4 worm cellular contexts compared by ENCODE assay signal in genomic region chrIV:9316068-9316681, ce11.
TF ChIP-seq lines count a peak whose summit lies in the region.

TSS of gene F49C12.9 (minus strand) at chrIV:9316215.
TSS of gene rpn-7 (plus strand) at chrIV:9316631.

TF ChIP-seq in whole organism, L2 larva, 48 proteins besides CTCF, POLR2A, EP300 and RAD21 (continues in another document):
- TF ChIP-seq Y55F3AM.14 (GFP tag; optimal IDR thresholded peaks at IDR 0.05; lab: Kevin White, UChicago) (no peak), nhr-237 (tag; optimal IDR thresholded peaks at IDR 0.05; lab: Kevin White, UChicago) (no peak), nhr-10 (tag; optimal IDR thresholded peaks at IDR 0.05; lab: Kevin White, UChicago) (no peak), nhr-77 (tag; optimal IDR thresholded peaks at IDR 0.05; lab: Kevin White, UChicago) (no peak), ztf-4 (tag; optimal IDR thresholded peaks at IDR 0.05; lab: Kevin White, UChicago) (no peak), peb-1 (tag; optimal IDR thresholded peaks at IDR 0.05; lab: Kevin White, UChicago) (no peak), crh-2 (tag; optimal IDR thresholded peaks at IDR 0.05; lab: Kevin White, UChicago) (peak; percentile 5), mdl-1 (tag; optimal IDR thresholded peaks at IDR 0.05; lab: Kevin White, UChicago) (no peak), nhr-25 (tag; optimal IDR thresholded peaks at IDR 0.05; lab: Kevin White, UChicago) (no peak), lin-13 (GFP tag; optimal IDR thresholded peaks at IDR 0.05; lab: Kevin White, UChicago) (no peak), ceh-16 (tag; optimal IDR thresholded peaks at IDR 0.05; lab: Kevin White, UChicago) (no peak), elt-1 (tag; optimal IDR thresholded peaks at IDR 0.05; lab: Kevin White, UChicago) (no peak), unc-39 (tag; optimal IDR thresholded peaks at IDR 0.05; lab: Kevin White, UChicago) (no peak), blmp-1 (tag; optimal IDR thresholded peaks at IDR 0.05; lab: Kevin White, UChicago; ENCODE audit: insufficient read depth) (no peak), snpc-4 (tag; optimal IDR thresholded peaks at IDR 0.05; lab: Kevin White, UChicago) (no peak), nhr-129 (tag; optimal IDR thresholded peaks at IDR 0.05; lab: Kevin White, UChicago) (peak; percentile 61), dmd-4 (tag; optimal IDR thresholded peaks at IDR 0.05; lab: Kevin White, UChicago) (no peak), fos-1 (tag; optimal IDR thresholded peaks at IDR 0.05; lab: Kevin White, UChicago) (peak; percentile 11), nhr-12 (tag; optimal IDR thresholded peaks at IDR 0.05; lab: Kevin White, UChicago) (no peak), skn-1 (tag; optimal IDR thresholded peaks at IDR 0.05; lab: Kevin White, UChicago) (peak; percentile 97), lin-39 (tag; optimal IDR thresholded peaks at IDR 0.05; lab: Kevin White, UChicago) (no peak), elt-3 (tag; optimal IDR thresholded peaks at IDR 0.05; lab: Kevin White, UChicago) (no peak), nhr-23 (tag; optimal IDR thresholded peaks at IDR 0.05; lab: Kevin White, UChicago) (no peak), unc-55 (GFP tag; optimal IDR thresholded peaks at IDR 0.05; lab: Kevin White, UChicago) (peak; percentile 65)

TF ChIP-seq in whole organism, L4 larva, 104 proteins besides CTCF, POLR2A, EP300 and RAD21 (continues in another document):
- peak; percentile 19 for TF ChIP-seq fkh-10 (GFP tag; optimal IDR thresholded peaks at IDR 0.05; lab: Kevin White, UChicago)
- TF ChIP-seq nhr-10 (tag; optimal IDR thresholded peaks at IDR 0.05; lab: Kevin White, UChicago): no peak
- no peak for TF ChIP-seq nhr-237 (tag; optimal IDR thresholded peaks at IDR 0.05; lab: Kevin White, UChicago)
- TF ChIP-seq tra-1 (GFP tag; IDR thresholded peaks at IDR 0.05; lab: Robert Waterston, UW): no peak
- TF ChIP-seq ama-1 (optimal IDR thresholded peaks at IDR 0.05; lab: Kevin White, UChicago): no peak
- no peak for TF ChIP-seq pqm-1 (tag; optimal IDR thresholded peaks at IDR 0.05; lab: Kevin White, UChicago)
- TF ChIP-seq mxl-2 (GFP tag; conservative IDR thresholded peaks at IDR 0.05; lab: Robert Waterston, UW): no peak
- peak; percentile 19 for TF ChIP-seq rbr-2 (tag; optimal IDR thresholded peaks at IDR 0.05; lab: Kevin White, UChicago)
- no peak for TF ChIP-seq F26F4.8 (GFP tag; conservative IDR thresholded peaks at IDR 0.05; lab: Robert Waterston, UW)
- no peak for TF ChIP-seq vab-7 (GFP tag; IDR thresholded peaks at IDR 0.05; lab: Robert Waterston, UW)
- peak; percentile 47 for TF ChIP-seq dpl-1 (GFP tag; optimal IDR thresholded peaks at IDR 0.05; lab: Kevin White, UChicago)
- no peak for TF ChIP-seq gei-8 (GFP tag; optimal IDR thresholded peaks at IDR 0.05; lab: Kevin White, UChicago)
- no peak for TF ChIP-seq zfp-2 (tag; optimal IDR thresholded peaks at IDR 0.05; lab: Kevin White, UChicago)
- peak; percentile 19 for TF ChIP-seq dve-1 (tag; optimal IDR thresholded peaks at IDR 0.05; lab: Kevin White, UChicago; ENCODE audit: insufficient read depth)
- no peak for TF ChIP-seq lin-38 (GFP tag; IDR thresholded peaks at IDR 0.05; lab: Robert Waterston, UW)
- TF ChIP-seq mes-2 (tag; optimal IDR thresholded peaks at IDR 0.05; lab: Kevin White, UChicago; ENCODE audit: poor library complexity, severe bottlenecking): peak; percentile 83
- TF ChIP-seq ctbp-1 (GFP tag; IDR thresholded peaks at IDR 0.05; lab: Robert Waterston, UW): 0 out of 2 replicates have a peak, but pooled peaks have one; percentile 9
- no peak for TF ChIP-seq F49E8.2 (tag; optimal IDR thresholded peaks at IDR 0.05; lab: Kevin White, UChicago; ENCODE audit: borderline replicate concordance)
- peak; percentile 45; the same call in 1 of the 2 replicates for TF ChIP-seq snpc-1.2 (GFP tag; IDR thresholded peaks at IDR 0.05; lab: Robert Waterston, UW)
- peak; percentile 3 for TF ChIP-seq T20F7.1 (GFP tag; optimal IDR thresholded peaks at IDR 0.05; lab: Kevin White, UChicago)
- TF ChIP-seq ZK546.5 (tag; optimal IDR thresholded peaks at IDR 0.05; lab: Kevin White, UChicago): no peak
- peak; percentile 30 for TF ChIP-seq hlh-11 (tag; optimal IDR thresholded peaks at IDR 0.05; lab: Kevin White, UChicago)
- no peak for TF ChIP-seq hmg-1.1 (GFP tag; IDR thresholded peaks at IDR 0.05; lab: Robert Waterston, UW)
- no peak for TF ChIP-seq aha-1 (tag; lab: Kevin White, UChicago)

TF ChIP-seq in whole organism, late embryonic, 69 proteins besides CTCF, POLR2A, EP300 and RAD21 (continues in another document):
- TF ChIP-seq ceh-18 (tag; optimal IDR thresholded peaks at IDR 0.05; lab: Kevin White, UChicago) (peak; percentile 34), ttx-3 (tag; optimal IDR thresholded peaks at IDR 0.05; lab: Kevin White, UChicago) (peak; percentile 73), ceh-30 (tag; optimal IDR thresholded peaks at IDR 0.05; lab: Kevin White, UChicago) (no peak), K02D7.2 (tag; optimal IDR thresholded peaks at IDR 0.05; lab: Kevin White, UChicago) (peak; percentile 9), ztf-16 (tag; optimal IDR thresholded peaks at IDR 0.05; lab: Kevin White, UChicago) (peak; percentile 49), unc-86 (tag; optimal IDR thresholded peaks at IDR 0.05; lab: Kevin White, UChicago) (peak; percentile 55), Y22D7AL.16 (tag; optimal IDR thresholded peaks at IDR 0.05; lab: Kevin White, UChicago) (no peak), ceh-34 (tag; optimal IDR thresholded peaks at IDR 0.05; lab: Kevin White, UChicago) (peak; percentile 68), unc-3 (GFP tag; conservative IDR thresholded peaks at IDR 0.05; lab: Robert Waterston, UW) (no peak), unc-3 (tag; optimal IDR thresholded peaks at IDR 0.05; lab: Kevin White, UChicago) (peak; percentile 62), ceh-9 (tag; optimal IDR thresholded peaks at IDR 0.05; lab: Kevin White, UChicago) (no peak), unc-42 (tag; optimal IDR thresholded peaks at IDR 0.05; lab: Kevin White, UChicago) (peak; percentile 65), ceh-19 (GFP tag; optimal IDR thresholded peaks at IDR 0.05; lab: Kevin White, UChicago) (peak; percentile 60), nhr-232 (tag; optimal IDR thresholded peaks at IDR 0.05; lab: Kevin White, UChicago) (peak; percentile 72), ceh-48 (tag; optimal IDR thresholded peaks at IDR 0.05; lab: Kevin White, UChicago) (peak; percentile 59), elt-4 (tag; optimal IDR thresholded peaks at IDR 0.05; lab: Kevin White, UChicago) (no peak), unc-55 (GFP tag; optimal IDR thresholded peaks at IDR 0.05; lab: Kevin White, UChicago) (no peak), ceh-14 (tag; optimal IDR thresholded peaks at IDR 0.05; lab: Kevin White, UChicago) (peak; percentile 73), pha-4 (tag; optimal IDR thresholded peaks at IDR 0.05; lab: Kevin White, UChicago) (no peak), fkh-10 (GFP tag; optimal IDR thresholded peaks at IDR 0.05; lab: Kevin White, UChicago) (no peak), ceh-45 (GFP tag; IDR thresholded peaks at IDR 0.05; lab: Robert Waterston, UW) (0 out of 2 replicates have a peak, but pooled peaks have one; percentile 42), che-1 (tag; optimal IDR thresholded peaks at IDR 0.05; lab: Kevin White, UChicago) (peak; percentile 43), ama-1 (optimal IDR thresholded peaks at IDR 0.05; lab: Kevin White, UChicago) (no peak), elt-2 (tag; optimal IDR thresholded peaks at IDR 0.05; lab: Kevin White, UChicago) (peak; percentile 82), lin-11 (tag; optimal IDR thresholded peaks at IDR 0.05; lab: Kevin White, UChicago) (peak; percentile 25), F13H6.1 (tag; optimal IDR thresholded peaks at IDR 0.05; lab: Kevin White, UChicago) (peak; percentile 35)

TF ChIP-seq in whole organism, mixed stage, embryonic, 35 proteins besides CTCF, POLR2A, EP300 and RAD21 (continues in another document):
- TF ChIP-seq ceh-43 (GFP tag; optimal IDR thresholded peaks at IDR 0.05; lab: Kevin White, UChicago) (peak; percentile 81), ztf-11 (tag; optimal IDR thresholded peaks at IDR 0.05; lab: Kevin White, UChicago) (peak; percentile 52), elt-1 (tag; optimal IDR thresholded peaks at IDR 0.05; lab: Kevin White, UChicago; ENCODE audit: borderline replicate concordance, insufficient read depth) (peak; percentile 36), mep-1 (tag; optimal IDR thresholded peaks at IDR 0.05; lab: Kevin White, UChicago) (peak; percentile 82), mab-5 (tag; optimal IDR thresholded peaks at IDR 0.05; lab: Kevin White, UChicago) (no peak), sptf-1 (tag; optimal IDR thresholded peaks at IDR 0.05; lab: Kevin White, UChicago) (peak; percentile 85), blmp-1 (tag; optimal IDR thresholded peaks at IDR 0.05; lab: Kevin White, UChicago) (no peak), nhr-12 (tag; optimal IDR thresholded peaks at IDR 0.05; lab: Kevin White, UChicago) (peak; percentile 35), bed-3 (GFP tag; optimal IDR thresholded peaks at IDR 0.05; lab: Kevin White, UChicago) (peak; percentile 37), mls-2 (tag; optimal IDR thresholded peaks at IDR 0.05; lab: Kevin White, UChicago) (no peak), unc-39 (tag; optimal IDR thresholded peaks at IDR 0.05; lab: Kevin White, UChicago) (no peak), nhr-76 (tag; optimal IDR thresholded peaks at IDR 0.05; lab: Kevin White, UChicago) (peak; percentile 1), flh-1 (GFP tag; optimal IDR thresholded peaks at IDR 0.05; lab: Kevin White, UChicago) (peak; percentile 7), sem-2 (GFP tag; optimal IDR thresholded peaks at IDR 0.05; lab: Kevin White, UChicago) (peak; percentile 36), ces-1 (GFP tag; optimal IDR thresholded peaks at IDR 0.05; lab: Kevin White, UChicago) (peak; percentile 60), unc-120 (tag; optimal IDR thresholded peaks at IDR 0.05; lab: Kevin White, UChicago; ENCODE audit: poor library complexity, severe bottlenecking) (no peak), tbx-8 (GFP tag; optimal IDR thresholded peaks at IDR 0.05; lab: Kevin White, UChicago) (no peak), cnd-1 (tag; optimal IDR thresholded peaks at IDR 0.05; lab: Kevin White, UChicago) (peak; percentile 62), lsy-2 (tag; optimal IDR thresholded peaks at IDR 0.05; lab: Kevin White, UChicago) (peak; percentile 37), ceh-39 (tag; optimal IDR thresholded peaks at IDR 0.05; lab: Kevin White, UChicago) (peak; percentile 30), drap-1 (GFP tag; optimal IDR thresholded peaks at IDR 0.05; lab: Kevin White, UChicago) (peak; percentile 73), lin-13 (tag; optimal IDR thresholded peaks at IDR 0.05; lab: Kevin White, UChicago) (no peak), M03D4.4 (tag; optimal IDR thresholded peaks at IDR 0.05; lab: Kevin White, UChicago) (peak; percentile 67), lin-32 (GFP tag; optimal IDR thresholded peaks at IDR 0.05; lab: Kevin White, UChicago) (no peak), nhr-237 (tag; optimal IDR thresholded peaks at IDR 0.05; lab: Kevin White, UChicago) (peak; percentile 16), nhr-2 (tag; optimal IDR thresholded peaks at IDR 0.05; lab: Kevin White, UChicago) (no peak), elt-3 (tag; optimal IDR thresholded peaks at IDR 0.05; lab: Kevin White, UChicago) (no peak), pha-4 (tag; optimal IDR thresholded peaks at IDR 0.05; lab: Kevin White, UChicago) (peak; percentile 7), snpc-4 (tag; optimal IDR thresholded peaks at IDR 0.05; lab: Kevin White, UChicago) (no peak)
